Worm (Caenorhabditis elegans): Measurements from ENCODE around the gene sdz-9.
A peak's percentile ranks its signal among the peaks of the same experiment; 100 is the strongest.

Gene sdz-9

DNA sequence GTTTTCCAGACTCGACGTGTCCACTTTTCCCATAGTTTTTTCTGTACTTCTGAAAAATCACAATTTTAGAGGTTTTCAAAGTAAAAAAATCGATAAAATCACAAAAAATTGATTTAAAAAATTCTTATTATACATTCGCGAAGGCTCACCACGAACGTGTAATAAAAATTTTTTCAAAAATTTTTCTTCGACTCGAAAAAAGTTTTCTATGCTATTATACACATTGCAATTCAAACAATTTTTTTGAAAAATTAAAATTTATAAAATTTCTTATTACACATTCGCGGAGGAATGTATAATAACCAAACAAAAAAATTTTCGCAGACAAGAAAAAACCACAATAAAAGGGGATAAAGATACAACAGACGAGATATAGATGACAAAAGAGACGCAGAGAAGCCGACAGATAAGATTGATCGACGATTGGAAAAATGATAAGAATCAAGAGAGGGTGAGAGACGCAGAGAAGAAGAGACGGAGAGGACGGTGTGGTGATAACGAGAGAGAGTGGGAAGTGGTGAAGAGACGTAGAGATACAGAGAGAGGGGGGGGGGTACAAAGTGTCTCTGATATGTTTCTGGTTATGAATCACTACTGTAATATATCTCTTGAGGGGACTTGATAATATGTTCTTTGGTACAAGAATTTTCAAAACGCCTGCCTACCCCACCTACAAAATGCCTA lies 27.3 kb upstream of the sdz-9 start, which contains the start of gene nhr-119 (continued):
- TF ChIP-seq Y105C5A.15 (GFP tag; IDR thresholded peaks at IDR 0.05) (no peak), lin-38 (GFP tag; IDR thresholded peaks at IDR 0.05) (peak; percentile 35; the same call in 1 of the 2 replicates), aly-2 (tag; optimal IDR thresholded peaks at IDR 0.05) (no peak), sdz-12 (GFP tag; optimal IDR thresholded peaks at IDR 0.05) (no peak), F49E8.2 (tag; optimal IDR thresholded peaks at IDR 0.05; ENCODE audit: borderline replicate concordance) (no peak), php-3 (GFP tag; IDR thresholded peaks at IDR 0.05) (peak; percentile 66), cey-2 (tag; optimal IDR thresholded peaks at IDR 0.05; ENCODE audit: borderline replicate concordance, insufficient read depth) (peak; percentile 51), daf-16 (GFP tag; optimal IDR thresholded peaks at IDR 0.05) (peak in 1 of 2 experiments; percentile 15), daf-16 (tag; optimal IDR thresholded peaks at IDR 0.05) (peak; percentile 37), dpl-1 (GFP tag; optimal IDR thresholded peaks at IDR 0.05) (peak; percentile 26), madf-9 (GFP tag; conservative IDR thresholded peaks at IDR 0.05) (no peak), unc-62 (GFP tag; optimal IDR thresholded peaks at IDR 0.05 in 1 of 2) (peak in 1 of 2 experiments; percentile 68), unc-62 (tag; optimal IDR thresholded peaks at IDR 0.05) (no peak), tra-1 (GFP tag; IDR thresholded peaks at IDR 0.05) (peak; percentile 83), spr-1 (tag; optimal IDR thresholded peaks at IDR 0.05) (peak; percentile 56), daf-8 (GFP tag; IDR thresholded peaks at IDR 0.05) (no peak), egl-43 (GFP tag; IDR thresholded peaks at IDR 0.05) (no peak), nhr-102 (tag; optimal IDR thresholded peaks at IDR 0.05) (peak; percentile 85), D1046.2 (GFP tag; IDR thresholded peaks at IDR 0.05) (no peak), lin-13 (GFP tag; optimal IDR thresholded peaks at IDR 0.05) (peak; percentile 6), F26F4.8 (GFP tag; conservative IDR thresholded peaks at IDR 0.05) (no peak), lsy-2 (tag; optimal IDR thresholded peaks at IDR 0.05) (peak in 1 of 2 experiments; percentile 76), zip-2 (tag; optimal IDR thresholded peaks at IDR 0.05) (no peak), vab-7 (GFP tag; IDR thresholded peaks at IDR 0.05) (no peak), hmg-1.1 (GFP tag; IDR thresholded peaks at IDR 0.05) (peak; percentile 59), unc-130 (GFP tag; optimal IDR thresholded peaks at IDR 0.05) (no peak), mdt-29 (GFP tag; IDR thresholded peaks at IDR 0.05) (0 out of 2 replicates have a peak, but pooled peaks have one; percentile 31), nhr-28 (tag; optimal IDR thresholded peaks at IDR 0.05) (peak; percentile 91), dve-1 (tag; optimal IDR thresholded peaks at IDR 0.05; ENCODE audit: insufficient read depth) (peak; percentile 96), F44E2.7 (GFP tag; IDR thresholded peaks at IDR 0.05) (no peak), fkh-10 (GFP tag; optimal IDR thresholded peaks at IDR 0.05) (no peak), daf-12 (tag; optimal IDR thresholded peaks at IDR 0.05) (no peak), nhr-77 (tag; optimal IDR thresholded peaks at IDR 0.05) (peak; percentile 45), fos-1 (tag; optimal IDR thresholded peaks at IDR 0.05) (peak; percentile 38), hif-1 (tag; optimal IDR thresholded peaks at IDR 0.05) (peak in 1 of 2 experiments; percentile 14), zag-1 (tag; optimal IDR thresholded peaks at IDR 0.05) (no peak), ceh-28 (tag; optimal IDR thresholded peaks at IDR 0.05) (peak; percentile 19), madf-5 (GFP tag; IDR thresholded peaks at IDR 0.05) (no peak), T20F7.1 (GFP tag; optimal IDR thresholded peaks at IDR 0.05) (no peak), ztf-11 (tag; optimal IDR thresholded peaks at IDR 0.05) (no peak), mes-2 (tag; optimal IDR thresholded peaks at IDR 0.05; ENCODE audit: poor library complexity, severe bottlenecking) (peak; percentile 68), mdl-1 (tag; optimal IDR thresholded peaks at IDR 0.05) (peak; percentile 11 to 81), lin-15B (tag; optimal IDR thresholded peaks at IDR 0.05) (no peak), aha-1 (tag) (peak; percentile 64), attf-4 (tag; optimal IDR thresholded peaks at IDR 0.05) (no peak), duxl-1 (tag; optimal IDR thresholded peaks at IDR 0.05; ENCODE audit: poor library complexity) (peak; percentile 47), Y75B8A.6 (GFP tag; IDR thresholded peaks at IDR 0.05) (no peak), pqm-1 (tag; optimal IDR thresholded peaks at IDR 0.05) (peak; percentile 56), dmd-6 (GFP tag; IDR thresholded peaks at IDR 0.05) (peak; percentile 91), set-16 (GFP tag; IDR thresholded peaks at IDR 0.05) (no peak), nhr-76 (tag; optimal IDR thresholded peaks at IDR 0.05) (no peak)

All from whole organism, L4 larva.